Fruit fly (Drosophila melanogaster) whole organism, adult: ENCODE results near the gene Dhc98D.

Experiments
- CG12768 ChIP-seq: fragments of 200-800 bp; sonication (Bioruptor generic); optimal IDR thresholded peaks from 2 replicates; lab custom pipeline; 2017; ENCODE audit warnings: missing biosample characterization, missing genetic modification characterization, mild to moderate bottlenecking, moderate library complexity, missing genetic modification reagents
- CG14711 ChIP-seq: fragments of 200-800 bp; sonication (Bioruptor generic); optimal IDR thresholded peaks from 2 replicates; lab custom pipeline; 2018; ENCODE audit warnings: missing biosample characterization, mild to moderate bottlenecking, missing genetic modification characterization, moderate library complexity
- CG5204 ChIP-seq: fragments of 200-800 bp; sonication (Bioruptor generic); optimal IDR thresholded peaks from 2 replicates; lab custom pipeline; 2016; ENCODE audit warnings: missing biosample characterization, missing genetic modification characterization
- Clk ChIP-seq: fragments of 200-800 bp; sonication (Bioruptor generic); optimal IDR thresholded peaks from 2 replicates; lab custom pipeline; 2017; ENCODE audit warnings: missing biosample characterization, missing genetic modification characterization
- bab1 ChIP-seq: fragments of 200-800 bp; sonication (Bioruptor generic); optimal IDR thresholded peaks from 3 replicates; lab custom pipeline; 2019; ENCODE audit warnings: missing biosample characterization, mild to moderate bottlenecking, missing genetic modification characterization, moderate library complexity
- cic ChIP-seq: fragments of 200-800 bp; sonication (Bioruptor generic); optimal IDR thresholded peaks from 2 replicates; lab custom pipeline; 2017; ENCODE audit warnings: missing biosample characterization, mild to moderate bottlenecking, missing genetic modification characterization, moderate library complexity
- cnc ChIP-seq, 2 experiments: fragments of >200 bp; optimal IDR thresholded peaks; 2 replicates each; lab custom pipeline; 2017
- kay ChIP-seq: fragments of 200-800 bp; sonication (Bioruptor generic); peaks from one replicate; lab custom pipeline; 2016; ENCODE audit warnings: missing biosample characterization, missing genetic modification characterization, borderline replicate concordance

DNA sequence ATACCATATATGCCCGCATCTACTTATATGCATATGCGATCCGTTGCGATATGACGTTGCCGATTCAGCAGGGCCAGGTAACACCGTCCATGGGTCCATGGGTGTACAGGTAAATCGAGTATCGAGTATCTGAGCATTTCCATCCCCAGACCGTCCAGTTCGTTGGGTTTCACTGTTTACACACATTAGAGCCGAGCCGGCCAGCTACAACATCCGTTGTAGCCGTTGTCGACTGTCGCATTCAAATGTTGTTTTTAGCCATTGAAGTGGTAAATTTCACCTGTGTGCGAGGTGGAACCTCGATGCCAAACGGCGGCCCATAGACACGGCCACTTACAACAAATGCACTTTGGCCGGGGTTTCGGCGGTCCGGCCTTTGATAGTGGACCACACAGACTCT, 61.7 kb downstream of the Dhc98D start:
- TF ChIP-seq kay (GFP tag; lab: Kevin White, UChicago) (no peak), CG12768 (no peak), CG5204 (no peak), CG14711 (tag; lab: Kevin White, UChicago) (no peak), bab1 (no peak), Clk (no peak), cnc (optimal IDR thresholded peaks at IDR 0.05; lab: Kevin White, UChicago) (no peak), cic (no peak)
